Worm (Caenorhabditis elegans) whole organism, L4 larva: ENCODE results near the gene srh-195.
A peak's percentile ranks its signal among the peaks of the same experiment; 100 is the strongest.

Source experiments
- D1046.2 ChIP-seq: fragments of 200-800 bp; sonication (Bioruptor generic); IDR thresholded peaks from 2 replicates; pipeline ENCODE4 v1.3.6; 2022; ENCODE audit warnings: missing genetic modification characterization, missing compliant biosample characterization
- F10B5.3 ChIP-seq: sonication (generic microtip); optimal IDR thresholded peaks from 2 replicates; lab custom pipeline; 2016; ENCODE audit warnings: mild to moderate bottlenecking, missing genetic modification characterization, missing compliant biosample characterization
- F37D6.2 ChIP-seq: sonication (generic microtip); optimal IDR thresholded peaks from 2 replicates; lab custom pipeline; 2016; ENCODE audit warnings: mild to moderate bottlenecking, missing genetic modification characterization, missing compliant biosample characterization
- F44E2.7 ChIP-seq: fragments of 200-800 bp; sonication (Bioruptor generic); IDR thresholded peaks from 2 replicates; pipeline ENCODE4 v2.1.2; 2022; ENCODE audit warnings: missing genetic modification characterization, missing compliant biosample characterization
- F49E8.2 ChIP-seq: sonication (generic microtip); optimal IDR thresholded peaks from 2 replicates; lab custom pipeline; 2016; ENCODE audit warnings: missing compliant biosample characterization, mild to moderate bottlenecking, missing genetic modification characterization, borderline replicate concordance
- R02D3.7 ChIP-seq: fragments of 150-350 bp; sonication (generic microtip); optimal IDR thresholded peaks from 3 replicates; lab custom pipeline; 2014; ENCODE audit warnings: missing biosample characterization, missing genetic modification characterization
- Y5F2A.4 ChIP-seq: fragments of 200-800 bp; sonication (Bioruptor generic); optimal IDR thresholded peaks from 2 replicates; lab custom pipeline; 2018; ENCODE audit warnings: mild to moderate bottlenecking, missing genetic modification characterization, missing compliant biosample characterization
- aha-1 ChIP-seq: fragments of 150-350 bp; peaks from one replicate; lab custom pipeline; 2014; ENCODE audit warnings: missing biosample characterization, missing genetic modification characterization
- aly-2 ChIP-seq: sonication (generic microtip); optimal IDR thresholded peaks from 2 replicates; lab custom pipeline; 2018; ENCODE audit warnings: missing biosample characterization, missing genetic modification characterization
- ama-1 ChIP-seq: fragments of 150-350 bp; optimal IDR thresholded peaks from 2 replicates; lab custom pipeline; 2014; ENCODE audit warnings: inconsistent platforms, mixed read lengths
- daf-16 ChIP-seq, 3 experiments: sonication (generic microtip); optimal IDR thresholded peaks; 2 replicates each; lab custom pipeline; 2016 to 2017; ENCODE audit warnings: missing genetic modification characterization in 3 of 3, missing genetic modification reagents in 3 of 3, mild to moderate bottlenecking in 2 of 3, missing compliant biosample characterization in 2 of 3, missing biosample characterization in 1 of 3, moderate library complexity in 1 of 3
- dmd-6 ChIP-seq: fragments of 200-800 bp; sonication (Bioruptor generic); IDR thresholded peaks from 2 replicates; pipeline ENCODE4 v1.3.6; 2022; ENCODE audit warnings: missing genetic modification reagents, missing genetic modification characterization, missing compliant biosample characterization
- dmd-8 ChIP-seq: fragments of 200-800 bp; sonication (Bioruptor generic); IDR thresholded peaks from 2 replicates; pipeline ENCODE4 v1.3.6; 2022; ENCODE audit warnings: missing genetic modification characterization, missing compliant biosample characterization
- egl-27 ChIP-seq: sonication (generic microtip); optimal IDR thresholded peaks from 3 replicates; lab custom pipeline; 2017; ENCODE audit warnings: missing biosample characterization, missing genetic modification reagents, missing genetic modification characterization
- hmg-1.1 ChIP-seq: fragments of 200-800 bp; sonication (Bioruptor generic); IDR thresholded peaks from 2 replicates; pipeline ENCODE4 v1.3.6; 2022; ENCODE audit warnings: missing genetic modification reagents, missing genetic modification characterization, missing compliant biosample characterization
- lin-29 ChIP-seq: fragments of 200-800 bp; sonication (Bioruptor generic); IDR thresholded peaks from 2 replicates; pipeline ENCODE4 v1.3.6; 2022; ENCODE audit warnings: missing genetic modification reagents, missing genetic modification characterization, missing compliant biosample characterization
- lir-3 ChIP-seq: sonication (generic microtip); optimal IDR thresholded peaks from 2 replicates; lab custom pipeline; 2016; ENCODE audit warnings: mild to moderate bottlenecking, missing genetic modification characterization, missing compliant biosample characterization
- mep-1 ChIP-seq: fragments of 150-350 bp; sonication (generic microtip); optimal IDR thresholded peaks from 3 replicates; lab custom pipeline; 2014; ENCODE audit warnings: missing biosample characterization, missing genetic modification characterization
- mxl-3 ChIP-seq: fragments of 200-800 bp; sonication (Bioruptor generic); optimal IDR thresholded peaks from 2 replicates; lab custom pipeline; 2018; ENCODE audit warnings: mild to moderate bottlenecking, missing genetic modification characterization, missing compliant biosample characterization
- nhr-11 ChIP-seq: fragments of 150-350 bp; optimal IDR thresholded peaks from 2 replicates; lab custom pipeline; 2014; ENCODE audit warnings: missing biosample characterization, missing genetic modification characterization
- nhr-237 ChIP-seq: sonication (generic microtip); optimal IDR thresholded peaks from 2 replicates; lab custom pipeline; 2017; ENCODE audit warnings: missing biosample characterization, missing genetic modification characterization
- nhr-28 ChIP-seq: fragments of 150-350 bp; optimal IDR thresholded peaks from 2 replicates; lab custom pipeline; 2014; ENCODE audit warnings: missing biosample characterization, missing genetic modification characterization
- nhr-42 ChIP-seq: fragments of 200-800 bp; sonication (Bioruptor generic); IDR thresholded peaks from 2 replicates; pipeline ENCODE4 v1.3.6; 2022; ENCODE audit warnings: missing genetic modification characterization, missing compliant biosample characterization
- nhr-77 ChIP-seq: fragments of 150-350 bp; optimal IDR thresholded peaks from 2 replicates; lab custom pipeline; 2014; ENCODE audit warnings: missing biosample characterization, missing genetic modification characterization
- pqm-1 ChIP-seq: sonication (generic microtip); optimal IDR thresholded peaks from 2 replicates; lab custom pipeline; 2017; ENCODE audit warnings: missing biosample characterization, missing genetic modification characterization
- spr-3 ChIP-seq: fragments of 200-800 bp; sonication (Bioruptor generic); optimal IDR thresholded peaks from 2 replicates; lab custom pipeline; 2018; ENCODE audit warnings: mild to moderate bottlenecking, missing genetic modification characterization, missing compliant biosample characterization
- unc-62 ChIP-seq, 3 experiments: fragments of 150-350 bp in 1 of 3; sonication (generic microtip); optimal IDR thresholded peaks in 2 of 3; peaks in 1 of 3; 1 replicate in 1 of 3; 2 replicates in 2 of 3; lab custom pipeline; 2014 to 2017; ENCODE audit warnings: missing biosample characterization in 3 of 3, missing genetic modification characterization in 3 of 3, missing genetic modification reagents in 3 of 3, missing genotype in 1 of 3
- zag-1 ChIP-seq: fragments of 150-350 bp; optimal IDR thresholded peaks from 2 replicates; lab custom pipeline; 2014; ENCODE audit warnings: missing biosample characterization, missing genetic modification characterization
- zfp-3 ChIP-seq: fragments of 200-800 bp; sonication (Bioruptor generic); conservative IDR thresholded peaks from 2 replicates; pipeline ENCODE4 v1.3.6; 2022; ENCODE audit warnings: missing genetic modification reagents, missing genetic modification characterization, missing compliant biosample characterization

Gene srh-195

ce11 chrII:2081257-2081656 is 35.4 kb downstream of the srh-195 start, which contains the start of gene T16A1.4:
Gene T16A1.4, plus strand, starts transcription at chrII:2081557.
- TF ChIP-seq daf-16 (GFP tag; optimal IDR thresholded peaks at IDR 0.05; lab: Kevin White, UChicago) (no peak), daf-16 (tag; optimal IDR thresholded peaks at IDR 0.05; lab: Kevin White, UChicago) (no peak), dmd-8 (no peak), mxl-3 (no peak), zfp-3 (GFP tag; lab: Robert Waterston, UW) (no peak), mep-1 (tag; lab: Kevin White, UChicago) (no peak), zag-1 (tag; lab: Kevin White, UChicago) (no peak)

- TF ChIP-seq nhr-11 (tag; lab: Kevin White, UChicago), result no peak
- no peak for TF ChIP-seq aly-2 (tag; lab: Kevin White, UChicago)
- no peak for TF ChIP-seq daf-16 (GFP tag; optimal IDR thresholded peaks at IDR 0.05; lab: Kevin White, UChicago)
- TF ChIP-seq daf-16 (tag; optimal IDR thresholded peaks at IDR 0.05; lab: Kevin White, UChicago), result no peak
- TF ChIP-seq lin-29 (GFP tag; lab: Robert Waterston, UW), result no peak
- TF ChIP-seq F10B5.3 (tag; lab: Kevin White, UChicago), result no peak
- TF ChIP-seq, all 104 proteins: peak for 0
Observed at ce11 chrII:2080425-2080824, 36.3 kb downstream of the srh-195 start, which contains the start of gene F07E5.9. Gene F07E5.9, minus strand, starts transcription at chrII:2080525.

DNA sequence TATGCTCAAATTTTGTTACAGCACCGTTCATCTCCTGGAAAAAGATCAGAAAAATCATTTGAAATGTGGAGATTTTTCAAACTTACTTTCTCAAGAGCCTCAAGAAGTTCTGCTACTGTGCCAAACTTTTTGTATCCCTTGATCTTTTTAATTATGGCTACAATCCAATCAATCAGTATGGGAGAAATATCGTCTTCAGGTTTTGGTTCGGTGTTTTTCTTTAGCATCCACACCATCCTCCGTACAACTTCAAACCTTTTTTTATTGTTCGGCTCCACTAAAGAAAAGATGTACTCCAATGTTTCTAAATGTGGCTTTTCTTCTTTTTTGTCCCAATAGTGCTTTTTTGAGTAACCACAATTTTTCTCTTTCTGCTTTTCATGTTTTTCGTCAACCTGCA is 40.2 kb downstream of the srh-195 start:
- peak in 1 of 2 experiments; percentile 95 for TF ChIP-seq unc-62 (GFP tag; optimal IDR thresholded peaks at IDR 0.05 in 1 of 2; lab: Kevin White, UChicago)
- TF ChIP-seq unc-62 (tag; optimal IDR thresholded peaks at IDR 0.05; lab: Kevin White, UChicago), result no peak
- TF ChIP-seq hmg-1.1, result no peak

DNA sequence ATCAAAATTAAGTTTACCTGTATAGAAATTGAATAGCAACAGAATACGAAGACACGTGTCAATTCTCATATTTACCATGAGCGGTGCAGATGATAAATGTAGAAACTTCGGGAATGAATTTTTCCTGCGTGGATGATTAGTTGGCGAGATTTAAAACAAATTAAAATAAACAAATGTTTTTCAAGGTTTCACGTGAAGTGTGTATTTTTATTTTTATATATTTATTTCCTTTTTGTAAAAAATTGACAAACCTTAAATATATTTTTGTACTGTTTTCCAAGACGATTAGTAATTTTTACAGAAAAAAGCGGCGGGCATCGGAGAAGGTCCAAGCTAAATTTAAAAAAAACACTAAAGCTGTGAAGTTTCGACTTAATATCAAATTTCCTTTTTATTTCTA is 41.2 kb downstream of the srh-195 start, which contains the start of gene F07E5.8:
F07E5.8 (minus strand) TSS at position 101 of the 400 bp plus-strand sequence.
- no peak for TF ChIP-seq spr-3 (GFP tag; lab: Kevin White, UChicago)
- TF ChIP-seq R02D3.7 (tag; lab: Kevin White, UChicago), result no peak

- TF ChIP-seq F49E8.2 (tag; lab: Kevin White, UChicago), result no peak
- no peak for TF ChIP-seq Y5F2A.4 (GFP tag; lab: Kevin White, UChicago)
- no peak for TF ChIP-seq nhr-28 (tag; lab: Kevin White, UChicago)
- no peak for TF ChIP-seq F37D6.2 (tag; lab: Kevin White, UChicago)
- TF ChIP-seq dmd-8, result no peak
- TF ChIP-seq lir-3, result no peak
- TF ChIP-seq pqm-1 (tag; lab: Kevin White, UChicago), result no peak
- no peak for TF ChIP-seq nhr-237 (tag; lab: Kevin White, UChicago)
- TF ChIP-seq nhr-77 (tag; lab: Kevin White, UChicago), result no peak
- TF ChIP-seq nhr-42 (GFP tag; lab: Robert Waterston, UW), result no peak
- TF ChIP-seq mep-1 (tag; lab: Kevin White, UChicago), result no peak
- no peak for TF ChIP-seq F44E2.7 (GFP tag; lab: Robert Waterston, UW)
- no peak for TF ChIP-seq D1046.2 (GFP tag; lab: Robert Waterston, UW)
- no peak for TF ChIP-seq dmd-6 (GFP tag; lab: Robert Waterston, UW)
- no peak for TF ChIP-seq egl-27 (tag; lab: Kevin White, UChicago)
- no peak for TF ChIP-seq ama-1 (lab: Kevin White, UChicago)
Observed at ce11 chrII:2071429-2071828, 45.3 kb downstream of the srh-195 start, which contains the start of gene F07E5.7. Gene F07E5.7, minus strand, starts transcription at chrII:2071529.

- peak; percentile 23 for TF ChIP-seq aha-1 (tag; lab: Kevin White, UChicago)
Observed at ce11 chrII:2067451-2068021, 49.2 kb downstream of the srh-195 start, which contains the start of gene F07E5.12. Gene F07E5.12, plus strand, starts transcription at chrII:2067971.
